Worm (Caenorhabditis elegans): Measurements from ENCODE around the gene chup-1.

- TF ChIP-seq lsy-2 (tag; optimal IDR thresholded peaks at IDR 0.05) (no peak), mep-1 (tag; optimal IDR thresholded peaks at IDR 0.05) (no peak), unc-39 (tag; optimal IDR thresholded peaks at IDR 0.05) (no peak), nhr-12 (tag; optimal IDR thresholded peaks at IDR 0.05) (no peak), ztf-11 (tag; optimal IDR thresholded peaks at IDR 0.05) (no peak), nhr-237 (tag; optimal IDR thresholded peaks at IDR 0.05) (no peak), blmp-1 (tag; optimal IDR thresholded peaks at IDR 0.05) (no peak), pha-4 (tag; optimal IDR thresholded peaks at IDR 0.05) (no peak), nhr-76 (tag; optimal IDR thresholded peaks at IDR 0.05) (no peak), zip-8 (tag; optimal IDR thresholded peaks at IDR 0.05) (no peak), lin-32 (GFP tag; optimal IDR thresholded peaks at IDR 0.05) (no peak), mls-2 (tag; optimal IDR thresholded peaks at IDR 0.05) (no peak)
Observed at ce11 chrX:8755987-8756386, 36.0 kb upstream of the chup-1 start.

All from whole organism, mixed stage, embryonic.